Worm (Caenorhabditis elegans): Measurements from ENCODE around the gene pnc-2.

DNA sequence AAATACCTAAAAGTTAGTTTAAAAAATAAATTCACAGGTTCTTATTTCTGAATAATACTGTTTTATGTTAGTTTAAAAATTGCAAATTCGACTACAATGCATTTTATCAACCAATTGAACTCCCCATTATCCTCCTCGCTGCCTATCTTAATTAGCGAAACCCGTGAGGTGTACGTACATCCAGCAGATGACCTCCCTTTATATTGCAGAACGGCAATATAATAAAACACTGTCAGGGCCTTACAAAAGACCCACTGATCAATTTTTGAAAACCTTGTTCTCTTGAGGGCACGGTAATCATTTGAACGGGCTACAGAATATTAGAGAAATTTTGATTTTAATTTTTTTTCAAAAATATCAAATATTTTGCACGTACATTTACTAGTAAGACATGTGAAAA, 45.0 kb downstream of the pnc-2 start:
- no peak for TF ChIP-seq mab-5 (tag; optimal IDR thresholded peaks at IDR 0.05)
- TF ChIP-seq ceh-43 (GFP tag; optimal IDR thresholded peaks at IDR 0.05), result no peak

All from whole organism, mixed stage, embryonic.